Worm (Caenorhabditis elegans) whole organism, late embryonic: ENCODE measurements around the gene sra-27.

Experiments used
- C08G9.2 ChIP-seq: sonication (generic microtip); optimal IDR thresholded peaks from 2 replicates; lab custom pipeline; 2016; ENCODE audit warnings: mild to moderate bottlenecking, missing genetic modification characterization, moderate library complexity, missing compliant biosample characterization
- F13H6.1 ChIP-seq: sonication (generic microtip); optimal IDR thresholded peaks from 2 replicates; lab custom pipeline; 2016; ENCODE audit warnings: missing genetic modification characterization, missing compliant biosample characterization
- ama-1 ChIP-seq: fragments of 150-350 bp; optimal IDR thresholded peaks from 2 replicates; lab custom pipeline; 2014
- ceh-14 ChIP-seq: sonication (generic microtip); optimal IDR thresholded peaks from 2 replicates; lab custom pipeline; 2016; ENCODE audit warnings: missing genotype, missing genetic modification characterization, missing compliant biosample characterization
- ceh-2 ChIP-seq: sonication (generic microtip); optimal IDR thresholded peaks from 2 replicates; lab custom pipeline; 2016; ENCODE audit warnings: missing genotype, missing genetic modification characterization, missing compliant biosample characterization
- dve-1 ChIP-seq: sonication (generic microtip); optimal IDR thresholded peaks from 2 replicates; lab custom pipeline; 2017; ENCODE audit warnings: antibody characterized with exemption, mild to moderate bottlenecking, missing genetic modification characterization, missing compliant biosample characterization
- eyg-1 ChIP-seq: sonication (generic microtip); optimal IDR thresholded peaks from 2 replicates; lab custom pipeline; 2016; ENCODE audit warnings: missing genotype, missing genetic modification characterization, missing compliant biosample characterization
- lin-11 ChIP-seq: fragments of 200-800 bp; sonication (Bioruptor generic); optimal IDR thresholded peaks from 2 replicates; lab custom pipeline; 2018; ENCODE audit warnings: mild to moderate bottlenecking, missing genetic modification characterization, missing compliant biosample characterization
- nhr-11 ChIP-seq: fragments of 150-350 bp; optimal IDR thresholded peaks from 2 replicates; lab custom pipeline; 2014; ENCODE audit warnings: missing biosample characterization, missing genetic modification characterization
- pha-2 ChIP-seq: sonication (generic microtip); optimal IDR thresholded peaks from 2 replicates; lab custom pipeline; 2017; ENCODE audit warnings: mild to moderate bottlenecking, missing genetic modification characterization, missing compliant biosample characterization
- pros-1 ChIP-seq: fragments of 150-350 bp; optimal IDR thresholded peaks from 2 replicates; lab custom pipeline; 2014; ENCODE audit warnings: missing biosample characterization, missing genetic modification reagents, missing genetic modification characterization
- rnt-1 ChIP-seq: sonication (generic microtip); optimal IDR thresholded peaks from 2 replicates; lab custom pipeline; 2016; ENCODE audit warnings: missing genetic modification characterization, missing compliant biosample characterization
- tbx-7 ChIP-seq: sonication (generic microtip); optimal IDR thresholded peaks from 2 replicates; lab custom pipeline; 2016; ENCODE audit warnings: missing genotype, missing genetic modification characterization, missing compliant biosample characterization
- unc-55 ChIP-seq: sonication (generic microtip); optimal IDR thresholded peaks from 2 replicates; lab custom pipeline; 2017; ENCODE audit warnings: missing biosample characterization, missing genetic modification reagents, missing genetic modification characterization

- TF ChIP-seq lin-11 (tag; lab: Kevin White, UChicago) (no peak), pros-1 (no peak), F13H6.1 (tag; lab: Kevin White, UChicago) (no peak), dve-1 (tag; lab: Kevin White, UChicago) (no peak), ama-1 (lab: Kevin White, UChicago) (no peak), tbx-7 (no peak), pha-2 (no peak), ceh-14 (no peak), C08G9.2 (tag; lab: Kevin White, UChicago) (no peak), unc-55 (GFP tag; lab: Kevin White, UChicago) (no peak), rnt-1 (tag; lab: Kevin White, UChicago) (no peak), eyg-1 (tag; lab: Kevin White, UChicago) (no peak), nhr-11 (tag; lab: Kevin White, UChicago) (no peak), ceh-2 (tag; lab: Kevin White, UChicago) (no peak)
Measured at ce11 chrII:6608626-6609025, 39.8 kb downstream of the sra-27 start.
